Comparison of ENCODE assay signal across 1 fruit fly cellular context in genomic region chrX:15579579-15579978, dm6.
TF ChIP-seq lines count a peak whose summit lies in the region.

No protein-coding gene starts in this region.

TF ChIP-seq in whole organism, embryonic, 481 proteins besides CTCF, POLR2A, EP300 and RAD21 (continued from another document and continues in another):
- TF ChIP-seq MTF-1 (GFP tag; optimal IDR thresholded peaks at IDR 0.05; lab: Kevin White, UChicago; ENCODE audit: borderline replicate concordance) = peak; percentile 87
- peak; percentile 89 to 93 for TF ChIP-seq Pdp1 (GFP tag; optimal IDR thresholded peaks at IDR 0.05; lab: Kevin White, UChicago)
- TF ChIP-seq CG11093 (GFP tag; IDR thresholded peaks at IDR 0.05; lab: Robert Waterston, UW) = peak; percentile 83; the same call in 2 of the 3 replicates
- TF ChIP-seq Doc3 (GFP tag; IDR thresholded peaks at IDR 0.05; lab: Robert Waterston, UW; ENCODE audit: partially characterized antibody) = no peak
- peak; percentile 84 for TF ChIP-seq CG10274 (GFP tag; optimal IDR thresholded peaks at IDR 0.05; lab: Kevin White, UChicago)
- TF ChIP-seq Camta (GFP tag; optimal IDR thresholded peaks at IDR 0.05; lab: Kevin White, UChicago) = peak; percentile 88
- peak; percentile 93 for TF ChIP-seq al (GFP tag; IDR thresholded peaks at IDR 0.05; lab: Robert Waterston, UW)
- no peak for TF ChIP-seq inv (GFP tag; IDR thresholded peaks at IDR 0.05; lab: Robert Waterston, UW; ENCODE audit: partially characterized antibody)
- peak; percentile 93 for TF ChIP-seq CG7786 (GFP tag; optimal IDR thresholded peaks at IDR 0.05; lab: Kevin White, UChicago)
- peak; percentile 91 for TF ChIP-seq Fer1 (GFP tag; optimal IDR thresholded peaks at IDR 0.05; lab: Kevin White, UChicago)
- peak; percentile 90 for TF ChIP-seq CG12155 (GFP tag; optimal IDR thresholded peaks at IDR 0.05; lab: Kevin White, UChicago)
- peak; percentile 88 for TF ChIP-seq CG10979 (tag; optimal IDR thresholded peaks at IDR 0.05; lab: Kevin White, UChicago)
- peak; percentile 88 for TF ChIP-seq CG10147 (GFP tag; optimal IDR thresholded peaks at IDR 0.05; lab: Kevin White, UChicago)
- TF ChIP-seq Hey (tag; optimal IDR thresholded peaks at IDR 0.05; lab: Kevin White, UChicago) = no peak
- TF ChIP-seq CG17328 (GFP tag; IDR thresholded peaks at IDR 0.05; lab: Robert Waterston, UW) = peak; percentile 93
- peak; percentile 80 for TF ChIP-seq jing (GFP tag; optimal IDR thresholded peaks at IDR 0.05; lab: Kevin White, UChicago)
- peak; percentile 96 for TF ChIP-seq ci (GFP tag; IDR thresholded peaks at IDR 0.05; lab: Robert Waterston, UW)
- peak; percentile 88 for TF ChIP-seq CG11504 (tag; optimal IDR thresholded peaks at IDR 0.05; lab: Kevin White, UChicago)
- no peak for TF ChIP-seq knrl (GFP tag; IDR thresholded peaks at IDR 0.05; lab: Robert Waterston, UW; ENCODE audit: partially characterized antibody)
- TF ChIP-seq hbn (GFP tag; IDR thresholded peaks at IDR 0.05; lab: Robert Waterston, UW; ENCODE audit: partially characterized antibody) = no peak
- peak; percentile 95 for TF ChIP-seq rib (GFP tag; IDR thresholded peaks at IDR 0.05; lab: Robert Waterston, UW)
- TF ChIP-seq CG17361 (GFP tag; IDR thresholded peaks at IDR 0.05; lab: Robert Waterston, UW) = peak; percentile 86
- peak; percentile 82 for TF ChIP-seq Fer2 (tag; optimal IDR thresholded peaks at IDR 0.05; lab: Kevin White, UChicago)
- TF ChIP-seq CG10209 (GFP tag; optimal IDR thresholded peaks at IDR 0.05; lab: Kevin White, UChicago) = peak; percentile 91
- TF ChIP-seq CG11723 (GFP tag; optimal IDR thresholded peaks at IDR 0.05; lab: Kevin White, UChicago) = peak; percentile 83
- TF ChIP-seq Jarid2 (GFP tag; optimal IDR thresholded peaks at IDR 0.05; lab: Kevin White, UChicago) = no peak
- TF ChIP-seq Sox102F (GFP tag; optimal IDR thresholded peaks at IDR 0.05; lab: Kevin White, UChicago) = peak; percentile 84
- peak; percentile 93 for TF ChIP-seq HHEX (GFP tag; optimal IDR thresholded peaks at IDR 0.05; lab: Kevin White, UChicago)
- peak; percentile 64 for TF ChIP-seq btn (GFP tag; optimal IDR thresholded peaks at IDR 0.05; lab: Kevin White, UChicago)
- peak; percentile 94 for TF ChIP-seq Atf6 (GFP tag; IDR thresholded peaks at IDR 0.05; lab: Robert Waterston, UW)
- TF ChIP-seq CG1832 (GFP tag; optimal IDR thresholded peaks at IDR 0.05; lab: Kevin White, UChicago) = no peak
- TF ChIP-seq ato (GFP tag; IDR thresholded peaks at IDR 0.05; lab: Robert Waterston, UW; ENCODE audit: partially characterized antibody) = no peak
- no peak for TF ChIP-seq yki (optimal IDR thresholded peaks at IDR 0.05; lab: Kevin White, UChicago)
- TF ChIP-seq CG11695 (GFP tag; IDR thresholded peaks at IDR 0.05; lab: Robert Waterston, UW) = peak; percentile 86
- TF ChIP-seq Rfx (GFP tag; IDR thresholded peaks at IDR 0.05; lab: Robert Waterston, UW) = peak; percentile 98
- peak; percentile 58 for TF ChIP-seq Ets97D (GFP tag; optimal IDR thresholded peaks at IDR 0.05; lab: Kevin White, UChicago)
- TF ChIP-seq Lim3 (GFP tag; IDR thresholded peaks at IDR 0.05; lab: Robert Waterston, UW) = peak; percentile 39; the same call in 1 of the 2 replicates
- no peak for TF ChIP-seq nerfin-2 (GFP tag; IDR thresholded peaks at IDR 0.05; lab: Robert Waterston, UW; ENCODE audit: partially characterized antibody)
- peak; percentile 50; the same call in 1 of the 2 replicates for TF ChIP-seq ro (GFP tag; IDR thresholded peaks at IDR 0.05; lab: Robert Waterston, UW)
- peak; percentile 90 for TF ChIP-seq CG4820 (GFP tag; optimal IDR thresholded peaks at IDR 0.05; lab: Kevin White, UChicago)
- TF ChIP-seq CG15011 (GFP tag; optimal IDR thresholded peaks at IDR 0.05; lab: Kevin White, UChicago) = no peak
- no peak for TF ChIP-seq amos (GFP tag; IDR thresholded peaks at IDR 0.05; lab: Robert Waterston, UW; ENCODE audit: partially characterized antibody)
- TF ChIP-seq crp (GFP tag; optimal IDR thresholded peaks at IDR 0.05; lab: Kevin White, UChicago) = peak in 1 of 2 experiments; percentile 33
- peak; percentile 83 for TF ChIP-seq Max (GFP tag; optimal IDR thresholded peaks at IDR 0.05; lab: Kevin White, UChicago)
- peak; percentile 73 for TF ChIP-seq nerfin-1 (tag; optimal IDR thresholded peaks at IDR 0.05; lab: Kevin White, UChicago)
- peak; percentile 91 for TF ChIP-seq CG12219 (GFP tag; optimal IDR thresholded peaks at IDR 0.05; lab: Kevin White, UChicago)
- peak in 1 of 3 experiments; percentile 82 for TF ChIP-seq lola (GFP tag; optimal IDR thresholded peaks at IDR 0.05; lab: Kevin White, UChicago)
- no peak for TF ChIP-seq cg (GFP tag; optimal IDR thresholded peaks at IDR 0.05; lab: Kevin White, UChicago)
- peak; percentile 91 for TF ChIP-seq MBD-R2 (GFP tag; IDR thresholded peaks at IDR 0.05; lab: Robert Waterston, UW)
- peak; percentile 65 for TF ChIP-seq CG5180 (GFP tag; optimal IDR thresholded peaks at IDR 0.05; lab: Kevin White, UChicago)
- no peak for TF ChIP-seq cad (GFP tag; optimal IDR thresholded peaks at IDR 0.05; lab: Kevin White, UChicago)
- peak; percentile 96 for TF ChIP-seq CG2120 (GFP tag; optimal IDR thresholded peaks at IDR 0.05; lab: Kevin White, UChicago)
- TF ChIP-seq vfl (GFP tag; optimal IDR thresholded peaks at IDR 0.05; lab: Kevin White, UChicago) = peak; percentile 72
- peak; percentile 94 for TF ChIP-seq CG34422 (GFP tag; IDR thresholded peaks at IDR 0.05; lab: Robert Waterston, UW)
- peak; percentile 27 for TF ChIP-seq TFAM (GFP tag; optimal IDR thresholded peaks at IDR 0.05; lab: Kevin White, UChicago)
- TF ChIP-seq CG1792 (GFP tag; optimal IDR thresholded peaks at IDR 0.05; lab: Kevin White, UChicago) = peak; percentile 84
- TF ChIP-seq org-1 (GFP tag; optimal IDR thresholded peaks at IDR 0.05; lab: Kevin White, UChicago) = peak; percentile 83
- peak; percentile 83 for TF ChIP-seq Hand (GFP tag; optimal IDR thresholded peaks at IDR 0.05; lab: Kevin White, UChicago)
- TF ChIP-seq scrt (GFP tag; optimal IDR thresholded peaks at IDR 0.05; lab: Kevin White, UChicago) = no peak
- TF ChIP-seq E2f2 (GFP tag; IDR thresholded peaks at IDR 0.05; lab: Robert Waterston, UW) = peak; percentile 70
- TF ChIP-seq CG6765 (GFP tag; optimal IDR thresholded peaks at IDR 0.05; lab: Kevin White, UChicago) = peak; percentile 77
- TF ChIP-seq pho (GFP tag; optimal IDR thresholded peaks at IDR 0.05; lab: Kevin White, UChicago) = peak; percentile 90
- peak; percentile 74 for TF ChIP-seq CG3995 (GFP tag; optimal IDR thresholded peaks at IDR 0.05; lab: Kevin White, UChicago)
- TF ChIP-seq chinmo (GFP tag; IDR thresholded peaks at IDR 0.05; lab: Robert Waterston, UW; ENCODE audit: partially characterized antibody) = no peak
- peak; percentile 75 for TF ChIP-seq CG11560 (tag; IDR thresholded peaks at IDR 0.05; lab: Robert Waterston, UW)
- peak; percentile 90 for TF ChIP-seq Chrac-16 (GFP tag; optimal IDR thresholded peaks at IDR 0.05; lab: Kevin White, UChicago)
- TF ChIP-seq ewg (GFP tag; optimal IDR thresholded peaks at IDR 0.05; lab: Kevin White, UChicago) = peak; percentile 69
- peak; percentile 90 for TF ChIP-seq Hsf (GFP tag; optimal IDR thresholded peaks at IDR 0.05; lab: Kevin White, UChicago)
- peak; percentile 84 for TF ChIP-seq phol (tag; optimal IDR thresholded peaks at IDR 0.05; lab: Kevin White, UChicago)
- peak; percentile 94 for TF ChIP-seq Xrp1 (GFP tag; IDR thresholded peaks at IDR 0.05; lab: Robert Waterston, UW)
- TF ChIP-seq CG31388 (GFP tag; optimal IDR thresholded peaks at IDR 0.05; lab: Kevin White, UChicago) = peak; percentile 76
- TF ChIP-seq seq (GFP tag; IDR thresholded peaks at IDR 0.05; lab: Robert Waterston, UW) = peak; percentile 92
- peak; percentile 84 for TF ChIP-seq CG3065 (GFP tag; optimal IDR thresholded peaks at IDR 0.05; lab: Kevin White, UChicago)
- no peak for TF ChIP-seq CG2129 (GFP tag; IDR thresholded peaks at IDR 0.05; lab: Robert Waterston, UW; ENCODE audit: partially characterized antibody)
- peak; percentile 39; the same call in 1 of the 2 replicates for TF ChIP-seq Dref (GFP tag; IDR thresholded peaks at IDR 0.05; lab: Robert Waterston, UW)
- TF ChIP-seq jigr1 (GFP tag; IDR thresholded peaks at IDR 0.05; lab: Robert Waterston, UW) = peak; percentile 73; the same call in 2 of the 3 replicates
- TF ChIP-seq nom (GFP tag; optimal IDR thresholded peaks at IDR 0.05; lab: Kevin White, UChicago) = peak; percentile 91
- TF ChIP-seq ara (GFP tag; IDR thresholded peaks at IDR 0.05; lab: Robert Waterston, UW) = peak; percentile 92
- no peak for TF ChIP-seq tll (GFP tag; optimal IDR thresholded peaks at IDR 0.05; lab: Kevin White, UChicago)
- peak; percentile 21 for TF ChIP-seq Sry-β (GFP tag; optimal IDR thresholded peaks at IDR 0.05; lab: Kevin White, UChicago)
- peak; percentile 78 for TF ChIP-seq stc (GFP tag; IDR thresholded peaks at IDR 0.05; lab: Robert Waterston, UW)
- peak; percentile 90 for TF ChIP-seq Ptx1 (GFP tag; IDR thresholded peaks at IDR 0.05; lab: Robert Waterston, UW)
- TF ChIP-seq CG9817 (tag; optimal IDR thresholded peaks at IDR 0.05; lab: Kevin White, UChicago) = peak; percentile 92
- no peak for TF ChIP-seq Scr (GFP tag; IDR thresholded peaks at IDR 0.05; lab: Robert Waterston, UW; ENCODE audit: partially characterized antibody)
- TF ChIP-seq Optix (GFP tag; IDR thresholded peaks at IDR 0.05; lab: Robert Waterston, UW) = peak; percentile 86
- peak; percentile 86 for TF ChIP-seq HLH3B (GFP tag; IDR thresholded peaks at IDR 0.05; lab: Robert Waterston, UW)
- TF ChIP-seq CG18476 (GFP tag; optimal IDR thresholded peaks at IDR 0.05; lab: Kevin White, UChicago) = peak; percentile 81
- TF ChIP-seq CG12744 (GFP tag; optimal IDR thresholded peaks at IDR 0.05; lab: Kevin White, UChicago) = peak; percentile 82
- TF ChIP-seq Usf (GFP tag; optimal IDR thresholded peaks at IDR 0.05; lab: Kevin White, UChicago) = peak; percentile 80
- peak; percentile 34 for TF ChIP-seq bigmax (GFP tag; optimal IDR thresholded peaks at IDR 0.05; lab: Kevin White, UChicago)
- peak; percentile 83 for TF ChIP-seq slp2 (GFP tag; optimal IDR thresholded peaks at IDR 0.05; lab: Kevin White, UChicago)
- no peak for TF ChIP-seq pros (GFP tag; optimal IDR thresholded peaks at IDR 0.05; lab: Kevin White, UChicago)
- peak; percentile 84 for TF ChIP-seq NC2α (GFP tag; optimal IDR thresholded peaks at IDR 0.05; lab: Kevin White, UChicago)
- peak; percentile 75 for TF ChIP-seq Asciz (GFP tag; optimal IDR thresholded peaks at IDR 0.05; lab: Kevin White, UChicago)
- TF ChIP-seq pb (GFP tag; optimal IDR thresholded peaks at IDR 0.05; lab: Kevin White, UChicago) = peak; percentile 83
- peak; percentile 76 for TF ChIP-seq Nf-YA (GFP tag; IDR thresholded peaks at IDR 0.05; lab: Robert Waterston, UW)
- peak; percentile 99 for TF ChIP-seq Med (GFP tag; lab: Kevin White, UChicago)
- peak; percentile 87 for TF ChIP-seq ap (GFP tag; IDR thresholded peaks at IDR 0.05; lab: Robert Waterston, UW)
- TF ChIP-seq Mes4 (GFP tag; optimal IDR thresholded peaks at IDR 0.05; lab: Kevin White, UChicago) = peak; percentile 80
- peak; percentile 53 for TF ChIP-seq Sry-δ (GFP tag; optimal IDR thresholded peaks at IDR 0.05; lab: Kevin White, UChicago)
- peak; percentile 89 for TF ChIP-seq CG6689 (GFP tag; IDR thresholded peaks at IDR 0.05; lab: Robert Waterston, UW)
- peak; percentile 90 for TF ChIP-seq CG1647 (GFP tag; optimal IDR thresholded peaks at IDR 0.05; lab: Kevin White, UChicago)
- TF ChIP-seq oc (tag; optimal IDR thresholded peaks at IDR 0.05; lab: Kevin White, UChicago) = peak; percentile 83
- peak; percentile 89 for TF ChIP-seq dmrt99B (tag; optimal IDR thresholded peaks at IDR 0.05; lab: Kevin White, UChicago)
- peak; percentile 87 for TF ChIP-seq dmrt11E (tag; optimal IDR thresholded peaks at IDR 0.05; lab: Kevin White, UChicago)
- peak; percentile 96 for TF ChIP-seq lab (GFP tag; optimal IDR thresholded peaks at IDR 0.05; lab: Kevin White, UChicago)
- TF ChIP-seq CG13296 (GFP tag; optimal IDR thresholded peaks at IDR 0.05; lab: Kevin White, UChicago) = peak; percentile 90
- peak; percentile 86 for TF ChIP-seq CG6272 (GFP tag; IDR thresholded peaks at IDR 0.05; lab: Robert Waterston, UW)
- TF ChIP-seq CG17912 (GFP tag; optimal IDR thresholded peaks at IDR 0.05; lab: Kevin White, UChicago) = peak; percentile 77
- TF ChIP-seq CG11456 (GFP tag; IDR thresholded peaks at IDR 0.05; lab: Robert Waterston, UW) = peak; percentile 96
- peak; percentile 86 for TF ChIP-seq NC2β (GFP tag; optimal IDR thresholded peaks at IDR 0.05; lab: Kevin White, UChicago)
- peak; percentile 70 for TF ChIP-seq HmgD (GFP tag; optimal IDR thresholded peaks at IDR 0.05; lab: Kevin White, UChicago)
- peak; percentile 95 for TF ChIP-seq mam (GFP tag; optimal IDR thresholded peaks at IDR 0.05; lab: Kevin White, UChicago)
- peak; percentile 85 for TF ChIP-seq fd96Cb (tag; optimal IDR thresholded peaks at IDR 0.05; lab: Kevin White, UChicago)
- peak; percentile 76 for TF ChIP-seq Six4 (GFP tag; optimal IDR thresholded peaks at IDR 0.05; lab: Kevin White, UChicago)
- TF ChIP-seq abd-A (tag; optimal IDR thresholded peaks at IDR 0.05; lab: Kevin White, UChicago) = no peak
- peak; percentile 91 for TF ChIP-seq CG12659 (GFP tag; optimal IDR thresholded peaks at IDR 0.05; lab: Kevin White, UChicago)
- no peak for TF ChIP-seq Sin3A (optimal IDR thresholded peaks at IDR 0.05; lab: Kevin White, UChicago)
- TF ChIP-seq CG9437 (GFP tag; optimal IDR thresholded peaks at IDR 0.05; lab: Kevin White, UChicago) = peak; percentile 64
- peak; percentile 82 for TF ChIP-seq tap (tag; optimal IDR thresholded peaks at IDR 0.05; lab: Kevin White, UChicago)
- TF ChIP-seq CG14860 (GFP tag; IDR thresholded peaks at IDR 0.05; lab: Robert Waterston, UW; ENCODE audit: partially characterized antibody) = no peak
- peak; percentile 96 for TF ChIP-seq Dip3 (GFP tag; optimal IDR thresholded peaks at IDR 0.05; lab: Kevin White, UChicago)
- TF ChIP-seq otp (GFP tag; IDR thresholded peaks at IDR 0.05; lab: Robert Waterston, UW) = peak; percentile 93
- peak; percentile 83 for TF ChIP-seq Hr3 (GFP tag; optimal IDR thresholded peaks at IDR 0.05; lab: Kevin White, UChicago)
- peak; percentile 87 for TF ChIP-seq E2f1 (GFP tag; IDR thresholded peaks at IDR 0.05; lab: Robert Waterston, UW)
- peak; percentile 74 for TF ChIP-seq disco-r (GFP tag; optimal IDR thresholded peaks at IDR 0.05; lab: Kevin White, UChicago)
- peak; percentile 90 for TF ChIP-seq mirr (GFP tag; optimal IDR thresholded peaks at IDR 0.05; lab: Kevin White, UChicago)
- peak; percentile 82 for TF ChIP-seq bowl (GFP tag; IDR thresholded peaks at IDR 0.05; lab: Robert Waterston, UW)
- TF ChIP-seq dati (GFP tag; IDR thresholded peaks at IDR 0.05; lab: Robert Waterston, UW) = peak; percentile 67
- TF ChIP-seq CG8924 (tag; optimal IDR thresholded peaks at IDR 0.05; lab: Kevin White, UChicago) = peak; percentile 88
- TF ChIP-seq CG14441 (GFP tag; IDR thresholded peaks at IDR 0.05; lab: Robert Waterston, UW) = peak; percentile 93
